Worm (Caenorhabditis elegans): ENCODE results near the gene C17G10.7.

C17G10.7 gene

ce11 chrII:5605538-5605945, 2.1 kb downstream of the C17G10.7 start:
- TF ChIP-seq elt-1 (tag; optimal IDR thresholded peaks at IDR 0.05) (no peak), nhr-25 (tag; optimal IDR thresholded peaks at IDR 0.05) (peak; percentile 92), nhr-10 (tag; optimal IDR thresholded peaks at IDR 0.05) (no peak), nhr-11 (tag; optimal IDR thresholded peaks at IDR 0.05) (no peak), sem-4 (tag; optimal IDR thresholded peaks at IDR 0.05) (peak; percentile 64), Y55F3AM.14 (GFP tag; optimal IDR thresholded peaks at IDR 0.05) (peak; percentile 6), lin-39 (tag; optimal IDR thresholded peaks at IDR 0.05) (no peak), peb-1 (tag; optimal IDR thresholded peaks at IDR 0.05) (no peak), alr-1 (tag; optimal IDR thresholded peaks at IDR 0.05) (no peak), nhr-12 (tag; optimal IDR thresholded peaks at IDR 0.05) (no peak), dmd-4 (tag; optimal IDR thresholded peaks at IDR 0.05) (no peak), elt-3 (tag; optimal IDR thresholded peaks at IDR 0.05) (no peak), unc-62 (GFP tag; optimal IDR thresholded peaks at IDR 0.05) (no peak), lin-11 (tag; optimal IDR thresholded peaks at IDR 0.05) (no peak), ztf-11 (tag; optimal IDR thresholded peaks at IDR 0.05) (no peak), ZK546.5 (tag; optimal IDR thresholded peaks at IDR 0.05) (no peak), crh-2 (tag; optimal IDR thresholded peaks at IDR 0.05) (peak; percentile 67), ztf-4 (tag; optimal IDR thresholded peaks at IDR 0.05) (no peak), unc-55 (GFP tag; optimal IDR thresholded peaks at IDR 0.05) (no peak), egl-27 (tag; optimal IDR thresholded peaks at IDR 0.05) (peak; percentile 82), nhr-237 (tag; optimal IDR thresholded peaks at IDR 0.05) (no peak), ceh-16 (tag; optimal IDR thresholded peaks at IDR 0.05) (peak; percentile 20), nhr-77 (tag; optimal IDR thresholded peaks at IDR 0.05) (no peak), R02D3.7 (tag; optimal IDR thresholded peaks at IDR 0.05) (no peak), aly-2 (tag; optimal IDR thresholded peaks at IDR 0.05) (no peak), snpc-4 (tag; optimal IDR thresholded peaks at IDR 0.05) (no peak), mdl-1 (tag; optimal IDR thresholded peaks at IDR 0.05) (peak; percentile 39 to 59), blmp-1 (tag; optimal IDR thresholded peaks at IDR 0.05; ENCODE audit: insufficient read depth) (peak; percentile 72), gmeb-1 (tag; optimal IDR thresholded peaks at IDR 0.05) (peak; percentile 61), mab-5 (tag; optimal IDR thresholded peaks at IDR 0.05) (no peak), lsy-2 (tag; optimal IDR thresholded peaks at IDR 0.05) (peak in 1 of 2 experiments; percentile 51), nhr-21 (tag; optimal IDR thresholded peaks at IDR 0.05) (peak; percentile 92), ztf-1 (GFP tag; conservative IDR thresholded peaks at IDR 0.05) (no peak), skn-1 (tag; optimal IDR thresholded peaks at IDR 0.05) (no peak), lin-13 (GFP tag; optimal IDR thresholded peaks at IDR 0.05) (no peak), F13H6.1 (tag; optimal IDR thresholded peaks at IDR 0.05) (peak; percentile 10), mbf-1 (tag; optimal IDR thresholded peaks at IDR 0.05) (no peak), fos-1 (tag; optimal IDR thresholded peaks at IDR 0.05) (peak; percentile 86), nhr-23 (tag; optimal IDR thresholded peaks at IDR 0.05) (no peak), zag-1 (tag; optimal IDR thresholded peaks at IDR 0.05) (no peak), sma-3 (GFP tag; optimal IDR thresholded peaks at IDR 0.05) (peak; percentile 92), ama-1 (optimal IDR thresholded peaks at IDR 0.05) (no peak), nhr-6 (tag; optimal IDR thresholded peaks at IDR 0.05) (peak; percentile 37), sma-9 (GFP tag; optimal IDR thresholded peaks at IDR 0.05) (peak; percentile 97), sma-9 (tag; optimal IDR thresholded peaks at IDR 0.05) (peak; percentile 63), ceh-82 (tag; optimal IDR thresholded peaks at IDR 0.05) (no peak), unc-39 (tag; optimal IDR thresholded peaks at IDR 0.05) (no peak), C34F6.9 (tag; optimal IDR thresholded peaks at IDR 0.05) (peak; percentile 56), nhr-129 (tag; optimal IDR thresholded peaks at IDR 0.05) (peak; percentile 79)

All from whole organism, L2 larva.